Worm (Caenorhabditis elegans): ENCODE results near the gene K12H6.8.

K12H6.8 gene

ce11 chrII:2807674-2808206 is 20.0 kb upstream of the K12H6.8 start, which contains the start of gene K12H6.12 (continued):
- TF ChIP-seq daf-12 (tag; optimal IDR thresholded peaks at IDR 0.05) (no peak), hmg-1.1 (GFP tag; IDR thresholded peaks at IDR 0.05) (0 out of 2 replicates have a peak, but pooled peaks have one; percentile 23), nhr-28 (tag; optimal IDR thresholded peaks at IDR 0.05) (peak; percentile 35), aha-1 (tag) (peak; percentile 95), ZK546.5 (tag; optimal IDR thresholded peaks at IDR 0.05) (no peak), T20F7.1 (GFP tag; optimal IDR thresholded peaks at IDR 0.05) (no peak), pha-4 (GFP tag; IDR thresholded peaks at IDR 0.05) (no peak), pha-4 (tag; optimal IDR thresholded peaks at IDR 0.05) (no peak), nhr-10 (tag; optimal IDR thresholded peaks at IDR 0.05) (no peak), lsy-2 (tag; optimal IDR thresholded peaks at IDR 0.05) (no peak)

- TF ChIP-seq ztf-11 (tag; optimal IDR thresholded peaks at IDR 0.05) (no peak), ceh-82 (tag; optimal IDR thresholded peaks at IDR 0.05) (no peak), dve-1 (tag; optimal IDR thresholded peaks at IDR 0.05; ENCODE audit: insufficient read depth) (no peak), lin-38 (GFP tag; IDR thresholded peaks at IDR 0.05) (no peak), jun-1 (tag; optimal IDR thresholded peaks at IDR 0.05) (no peak), madf-5 (GFP tag; IDR thresholded peaks at IDR 0.05) (no peak), T20F7.1 (GFP tag; optimal IDR thresholded peaks at IDR 0.05) (no peak), skn-1 (tag; optimal IDR thresholded peaks at IDR 0.05) (no peak), F44E2.7 (GFP tag; IDR thresholded peaks at IDR 0.05) (no peak)
These were observed 12.7 kb upstream of the K12H6.8 start for ce11 chrII:2815017-2815416.

- no peak for TF ChIP-seq ceh-82 (tag; optimal IDR thresholded peaks at IDR 0.05)
- TF ChIP-seq lin-15B (tag; optimal IDR thresholded peaks at IDR 0.05) = no peak
- TF ChIP-seq ceh-20 (GFP tag; IDR thresholded peaks at IDR 0.05) = no peak
- no peak for TF ChIP-seq mep-1 (tag; optimal IDR thresholded peaks at IDR 0.05)
- TF ChIP-seq hlh-11 (tag; optimal IDR thresholded peaks at IDR 0.05) = no peak
- no peak for TF ChIP-seq ZK337.2 (GFP tag; IDR thresholded peaks at IDR 0.05)
- TF ChIP-seq lim-7 (GFP tag; IDR thresholded peaks at IDR 0.05) = no peak
- no peak for TF ChIP-seq sdz-12 (GFP tag; optimal IDR thresholded peaks at IDR 0.05)
- TF ChIP-seq aly-2 (tag; optimal IDR thresholded peaks at IDR 0.05) = no peak
These were observed 12.3 kb upstream of the K12H6.8 start, which contains the start of gene K12H6.2 for ce11 chrII:2815444-2815843. Gene K12H6.2, minus strand, starts transcription at chrII:2815544.

- no peak for TF ChIP-seq mdt-29 (GFP tag; IDR thresholded peaks at IDR 0.05)
- TF ChIP-seq ceh-28 (tag; optimal IDR thresholded peaks at IDR 0.05) = no peak
- TF ChIP-seq rbr-2 (tag; optimal IDR thresholded peaks at IDR 0.05) = no peak
- TF ChIP-seq F10B5.3 (tag; optimal IDR thresholded peaks at IDR 0.05) = no peak
- no peak for TF ChIP-seq ztf-7 (tag; optimal IDR thresholded peaks at IDR 0.05)
- TF ChIP-seq gei-8 (GFP tag; optimal IDR thresholded peaks at IDR 0.05) = no peak
- no peak for TF ChIP-seq dve-1 (tag; optimal IDR thresholded peaks at IDR 0.05; ENCODE audit: insufficient read depth)
- no peak for TF ChIP-seq F49E8.2 (tag; optimal IDR thresholded peaks at IDR 0.05; ENCODE audit: borderline replicate concordance)
These were observed 11.0 kb upstream of the K12H6.8 start, which contains the start of gene set-13 for ce11 chrII:2816676-2817075. Gene set-13, plus strand, starts transcription at chrII:2816976.

ce11 chrII:2822435-2822920 is 5.2 kb upstream of the K12H6.8 start, which contains the start of the genes fut-4 and K12H6.10:
Gene fut-4, minus strand, starts transcription at chrII:2822535.
Gene K12H6.10, plus strand, starts transcription at chrII:2822870.
- TF ChIP-seq F26F4.8 (GFP tag; conservative IDR thresholded peaks at IDR 0.05) = no peak
- no peak for TF ChIP-seq T26A8.4 (GFP tag; IDR thresholded peaks at IDR 0.05)
- TF ChIP-seq dmd-6 (GFP tag; IDR thresholded peaks at IDR 0.05) = no peak
- TF ChIP-seq madf-9 (GFP tag; conservative IDR thresholded peaks at IDR 0.05) = no peak
- no peak for TF ChIP-seq mes-2 (tag; optimal IDR thresholded peaks at IDR 0.05; ENCODE audit: poor library complexity, severe bottlenecking)
- no peak for TF ChIP-seq F10B5.3 (tag; optimal IDR thresholded peaks at IDR 0.05)
- no peak for TF ChIP-seq nhr-6 (tag; optimal IDR thresholded peaks at IDR 0.05)
- TF ChIP-seq duxl-1 (tag; optimal IDR thresholded peaks at IDR 0.05; ENCODE audit: poor library complexity) = no peak
- TF ChIP-seq egl-27 (tag; optimal IDR thresholded peaks at IDR 0.05) = no peak
- TF ChIP-seq rbr-2 (tag; optimal IDR thresholded peaks at IDR 0.05) = no peak
- no peak for TF ChIP-seq attf-4 (tag; optimal IDR thresholded peaks at IDR 0.05)
- no peak for TF ChIP-seq nhr-10 (tag; optimal IDR thresholded peaks at IDR 0.05)
- no peak for TF ChIP-seq Y48G9A.11 (GFP tag; IDR thresholded peaks at IDR 0.05)

Measured in whole organism, L4 larva.